Worm (Caenorhabditis elegans) whole organism, L4 larva: Measurements from ENCODE around the gene pdi-2.

Source experiments
- F37D6.2 ChIP-seq: sonication (generic microtip); optimal IDR thresholded peaks from 2 replicates; lab custom pipeline; 2016; ENCODE audit warnings: mild to moderate bottlenecking, missing genetic modification characterization, missing compliant biosample characterization
- F44E2.7 ChIP-seq: fragments of 200-800 bp; sonication (Bioruptor generic); IDR thresholded peaks from 2 replicates; pipeline ENCODE4 v2.1.2; 2022; ENCODE audit warnings: missing genetic modification characterization, missing compliant biosample characterization
- T20F7.1 ChIP-seq: fragments of 200-800 bp; sonication (Bioruptor generic); optimal IDR thresholded peaks from 2 replicates; lab custom pipeline; 2018; ENCODE audit warnings: mild to moderate bottlenecking, missing genetic modification characterization, missing compliant biosample characterization
- T26A8.4 ChIP-seq: fragments of 200-800 bp; sonication (Bioruptor generic); IDR thresholded peaks from 2 replicates; pipeline ENCODE4 v1.3.6; 2022; ENCODE audit warnings: missing genetic modification characterization, missing compliant biosample characterization
- ZK546.5 ChIP-seq, 2 experiments: sonication (generic microtip); optimal IDR thresholded peaks; 2 replicates each; lab custom pipeline; 2017; ENCODE audit warnings: missing biosample characterization in 2 of 2, missing genetic modification characterization in 2 of 2
- aly-2 ChIP-seq: sonication (generic microtip); optimal IDR thresholded peaks from 2 replicates; lab custom pipeline; 2018; ENCODE audit warnings: missing biosample characterization, missing genetic modification characterization
- ama-1 ChIP-seq: fragments of 150-350 bp; optimal IDR thresholded peaks from 2 replicates; lab custom pipeline; 2014; ENCODE audit warnings: inconsistent platforms, mixed read lengths
- ceh-28 ChIP-seq: fragments of 150-350 bp; optimal IDR thresholded peaks from 2 replicates; lab custom pipeline; 2014; ENCODE audit warnings: missing biosample characterization, missing genetic modification reagents, missing genetic modification characterization
- ceh-44 ChIP-seq: fragments of 200-800 bp; sonication (Bioruptor generic); IDR thresholded peaks from 2 replicates; pipeline ENCODE4 v1.3.6; 2022; ENCODE audit warnings: missing genetic modification reagents, missing genetic modification characterization, missing compliant biosample characterization
- cey-2 ChIP-seq: sonication (generic microtip); optimal IDR thresholded peaks from 3 replicates; lab custom pipeline; 2017; ENCODE audit warnings: missing genetic modification characterization, mild to moderate bottlenecking, missing compliant biosample characterization, antibody characterized with exemption, borderline replicate concordance; ENCODE audit not compliant: insufficient read depth
- ctbp-1 ChIP-seq: fragments of 200-800 bp; sonication (Bioruptor generic); IDR thresholded peaks from 2 replicates; pipeline ENCODE4 v1.3.6; 2022; ENCODE audit warnings: missing genetic modification reagents, missing genetic modification characterization, missing compliant biosample characterization
- daf-12 ChIP-seq: fragments of 150-350 bp; optimal IDR thresholded peaks from 2 replicates; lab custom pipeline; 2014; ENCODE audit warnings: missing biosample characterization, missing genetic modification reagents, missing genetic modification characterization
- daf-16 ChIP-seq, 3 experiments: sonication (generic microtip); optimal IDR thresholded peaks; 2 replicates each; lab custom pipeline; 2016 to 2017; ENCODE audit warnings: missing genetic modification characterization in 3 of 3, missing genetic modification reagents in 3 of 3, mild to moderate bottlenecking in 2 of 3, missing compliant biosample characterization in 2 of 3, missing biosample characterization in 1 of 3, moderate library complexity in 1 of 3
- daf-19 ChIP-seq: fragments of 200-800 bp; sonication (Bioruptor generic); conservative IDR thresholded peaks from 2 replicates; pipeline ENCODE4 v1.3.6; 2022; ENCODE audit warnings: missing genetic modification characterization, missing compliant biosample characterization
- daf-8 ChIP-seq: fragments of 200-800 bp; sonication (Bioruptor generic); IDR thresholded peaks from 2 replicates; pipeline ENCODE4 v1.3.6; 2022; ENCODE audit warnings: missing genetic modification characterization, missing compliant biosample characterization
- dmd-6 ChIP-seq: fragments of 200-800 bp; sonication (Bioruptor generic); IDR thresholded peaks from 2 replicates; pipeline ENCODE4 v1.3.6; 2022; ENCODE audit warnings: missing genetic modification reagents, missing genetic modification characterization, missing compliant biosample characterization
- dmd-9 ChIP-seq: fragments of 200-800 bp; sonication (Bioruptor generic); IDR thresholded peaks from 2 replicates; pipeline ENCODE4 v1.3.6; 2022; ENCODE audit warnings: missing genetic modification reagents, missing genetic modification characterization, missing compliant biosample characterization
- duxl-1 ChIP-seq: sonication (generic microtip); optimal IDR thresholded peaks from 2 replicates; lab custom pipeline; 2016; ENCODE audit warnings: mild to moderate bottlenecking, missing genetic modification characterization, moderate library complexity, missing compliant biosample characterization; ENCODE audit not compliant: poor library complexity
- dve-1 ChIP-seq: sonication (generic microtip); optimal IDR thresholded peaks from 2 replicates; lab custom pipeline; 2017; ENCODE audit warnings: antibody characterized with exemption, mild to moderate bottlenecking, missing genetic modification characterization, missing compliant biosample characterization; ENCODE audit not compliant: insufficient read depth
- egl-27 ChIP-seq: sonication (generic microtip); optimal IDR thresholded peaks from 3 replicates; lab custom pipeline; 2017; ENCODE audit warnings: missing biosample characterization, missing genetic modification reagents, missing genetic modification characterization
- egl-43 ChIP-seq: fragments of 200-800 bp; sonication (Bioruptor generic); IDR thresholded peaks from 2 replicates; pipeline ENCODE4 v1.3.6; 2022; ENCODE audit warnings: missing genetic modification reagents, missing genetic modification characterization, missing compliant biosample characterization
- fkh-10 ChIP-seq: fragments of 150-350 bp; optimal IDR thresholded peaks from 2 replicates; lab custom pipeline; 2014; ENCODE audit warnings: missing biosample characterization, missing genetic modification reagents, missing genetic modification characterization
- hlh-11 ChIP-seq: fragments of 200-800 bp; sonication (Bioruptor generic); optimal IDR thresholded peaks from 2 replicates; lab custom pipeline; 2018; ENCODE audit warnings: mild to moderate bottlenecking, missing genetic modification characterization, missing compliant biosample characterization
- hmg-1.1 ChIP-seq: fragments of 200-800 bp; sonication (Bioruptor generic); IDR thresholded peaks from 2 replicates; pipeline ENCODE4 v1.3.6; 2022; ENCODE audit warnings: missing genetic modification reagents, missing genetic modification characterization, missing compliant biosample characterization
- lim-7 ChIP-seq: fragments of 200-800 bp; sonication (Bioruptor generic); IDR thresholded peaks from 2 replicates; pipeline ENCODE4 v1.3.6; 2022; ENCODE audit warnings: missing genetic modification characterization, missing compliant biosample characterization
- lin-1 ChIP-seq: fragments of 200-800 bp; sonication (Bioruptor generic); IDR thresholded peaks from 2 replicates; pipeline ENCODE4 v1.3.6; 2022; ENCODE audit warnings: missing genetic modification reagents, missing genetic modification characterization, missing compliant biosample characterization
- lin-13 ChIP-seq: fragments of 150-350 bp; optimal IDR thresholded peaks from 2 replicates; lab custom pipeline; 2014; ENCODE audit warnings: missing biosample characterization, missing genetic modification reagents, missing genetic modification characterization
- lin-29 ChIP-seq: fragments of 200-800 bp; sonication (Bioruptor generic); IDR thresholded peaks from 2 replicates; pipeline ENCODE4 v1.3.6; 2022; ENCODE audit warnings: missing genetic modification reagents, missing genetic modification characterization, missing compliant biosample characterization
- lin-38 ChIP-seq: fragments of 200-800 bp; sonication (Bioruptor generic); IDR thresholded peaks from 2 replicates; pipeline ENCODE4 v1.3.6; 2022; ENCODE audit warnings: missing genetic modification reagents, missing genetic modification characterization, missing compliant biosample characterization
- lsy-2 ChIP-seq, 2 experiments: fragments of 150-350 bp in 1 of 2; sonication (generic microtip) in 1 of 2; optimal IDR thresholded peaks; 2 replicates each; lab custom pipeline; 2014 to 2017; ENCODE audit warnings: missing biosample characterization in 2 of 2, missing genetic modification characterization in 2 of 2
- mdl-1 ChIP-seq, 2 experiments: fragments of 150-350 bp in 1 of 2; sonication (generic microtip) in 1 of 2; optimal IDR thresholded peaks; 2 replicates each; lab custom pipeline; 2014 to 2017; ENCODE audit warnings: missing biosample characterization in 2 of 2, missing genetic modification characterization in 2 of 2
- mep-1 ChIP-seq: fragments of 150-350 bp; sonication (generic microtip); optimal IDR thresholded peaks from 3 replicates; lab custom pipeline; 2014; ENCODE audit warnings: missing biosample characterization, missing genetic modification characterization
- mxl-2 ChIP-seq: fragments of 200-800 bp; sonication (Bioruptor generic); conservative IDR thresholded peaks from 2 replicates; pipeline ENCODE4 v1.3.6; 2022; ENCODE audit warnings: missing genetic modification reagents, missing genetic modification characterization, missing compliant biosample characterization
- mxl-3 ChIP-seq: fragments of 200-800 bp; sonication (Bioruptor generic); optimal IDR thresholded peaks from 2 replicates; lab custom pipeline; 2018; ENCODE audit warnings: mild to moderate bottlenecking, missing genetic modification characterization, missing compliant biosample characterization
- nhr-10 ChIP-seq: fragments of 150-350 bp; optimal IDR thresholded peaks from 2 replicates; lab custom pipeline; 2014; ENCODE audit warnings: missing biosample characterization, missing genetic modification characterization
- nhr-11 ChIP-seq: fragments of 150-350 bp; optimal IDR thresholded peaks from 2 replicates; lab custom pipeline; 2014; ENCODE audit warnings: missing biosample characterization, missing genetic modification characterization
- nhr-111 ChIP-seq: fragments of 200-800 bp; sonication (Bioruptor generic); optimal IDR thresholded peaks from 2 replicates; lab custom pipeline; 2018; ENCODE audit warnings: mild to moderate bottlenecking, missing genetic modification characterization, missing compliant biosample characterization
- nhr-41 ChIP-seq: fragments of 200-800 bp; sonication (Bioruptor generic); IDR thresholded peaks from 2 replicates; pipeline ENCODE4 v1.3.6; 2022; ENCODE audit warnings: missing genetic modification reagents, missing genetic modification characterization, missing compliant biosample characterization
- nhr-42 ChIP-seq: fragments of 200-800 bp; sonication (Bioruptor generic); IDR thresholded peaks from 2 replicates; pipeline ENCODE4 v1.3.6; 2022; ENCODE audit warnings: missing genetic modification characterization, missing compliant biosample characterization
- nhr-6 ChIP-seq: fragments of 150-350 bp; optimal IDR thresholded peaks from 2 replicates; lab custom pipeline; 2014; ENCODE audit warnings: missing biosample characterization, missing genetic modification characterization
- php-3 ChIP-seq: fragments of 200-800 bp; sonication (Bioruptor generic); IDR thresholded peaks from 2 replicates; pipeline ENCODE4 v1.3.6; 2022; ENCODE audit warnings: missing genetic modification reagents, missing genetic modification characterization, missing compliant biosample characterization
- pqm-1 ChIP-seq: sonication (generic microtip); optimal IDR thresholded peaks from 2 replicates; lab custom pipeline; 2017; ENCODE audit warnings: missing biosample characterization, missing genetic modification characterization
- saeg-2 ChIP-seq: fragments of 200-800 bp; sonication (Bioruptor generic); IDR thresholded peaks from 2 replicates; pipeline ENCODE4 v1.3.6; 2022; ENCODE audit warnings: missing genetic modification reagents, missing genetic modification characterization, missing compliant biosample characterization
- snpc-1.2 ChIP-seq: fragments of 200-800 bp; sonication (Bioruptor generic); IDR thresholded peaks from 2 replicates; pipeline ENCODE4 v1.3.6; 2022; ENCODE audit warnings: missing genetic modification reagents, missing genetic modification characterization, missing compliant biosample characterization
- spr-3 ChIP-seq: fragments of 200-800 bp; sonication (Bioruptor generic); optimal IDR thresholded peaks from 2 replicates; lab custom pipeline; 2018; ENCODE audit warnings: mild to moderate bottlenecking, missing genetic modification characterization, missing compliant biosample characterization
- tag-97 ChIP-seq: fragments of 200-800 bp; sonication (Bioruptor generic); IDR thresholded peaks from 2 replicates; pipeline ENCODE4 v1.3.6; 2022; ENCODE audit warnings: missing genetic modification characterization, missing compliant biosample characterization
- unc-39 ChIP-seq: sonication (generic microtip); optimal IDR thresholded peaks from 2 replicates; lab custom pipeline; 2017; ENCODE audit warnings: missing biosample characterization, missing genetic modification characterization
- vab-7 ChIP-seq: fragments of 200-800 bp; sonication (Bioruptor generic); IDR thresholded peaks from 2 replicates; pipeline ENCODE4 v1.3.6; 2022; ENCODE audit warnings: missing genetic modification reagents, missing genetic modification characterization, missing compliant biosample characterization
- zfp-2 ChIP-seq: sonication (generic microtip); optimal IDR thresholded peaks from 2 replicates; lab custom pipeline; 2016; ENCODE audit warnings: mild to moderate bottlenecking, missing genetic modification characterization, missing compliant biosample characterization
- zfp-3 ChIP-seq: fragments of 200-800 bp; sonication (Bioruptor generic); conservative IDR thresholded peaks from 2 replicates; pipeline ENCODE4 v1.3.6; 2022; ENCODE audit warnings: missing genetic modification reagents, missing genetic modification characterization, missing compliant biosample characterization

pdi-2 gene

ce11 chrX:4523887-4524350, at the start of gene pdi-2:
Gene pdi-2 (plus strand): TSS chrX:4524155.
- TF ChIP-seq hlh-11 (tag; lab: Kevin White, UChicago) (peak; percentile 94), zfp-2 (no peak), daf-12 (tag; lab: Kevin White, UChicago) (no peak), zfp-3 (GFP tag; lab: Robert Waterston, UW) (no peak), unc-39 (tag; lab: Kevin White, UChicago) (no peak), nhr-10 (tag; lab: Kevin White, UChicago) (no peak), vab-7 (GFP tag; lab: Robert Waterston, UW) (no peak), mxl-3 (peak; percentile 97), dmd-9 (GFP tag; lab: Robert Waterston, UW) (no peak; the same call in 1 of the 2 replicates), duxl-1 (tag; lab: Kevin White, UChicago) (peak; percentile 2), nhr-11 (tag; lab: Kevin White, UChicago) (peak; percentile 44), T26A8.4 (GFP tag; lab: Robert Waterston, UW) (peak; percentile 81), php-3 (GFP tag; lab: Robert Waterston, UW) (no peak), ceh-28 (tag; lab: Kevin White, UChicago) (no peak), T20F7.1 (GFP tag; lab: Kevin White, UChicago) (peak; percentile 34), lsy-2 (tag; optimal IDR thresholded peaks at IDR 0.05; lab: Kevin White, UChicago) (peak; percentile 45 to 91), nhr-42 (no peak), egl-27 (tag; lab: Kevin White, UChicago) (no peak), mdl-1 (tag; optimal IDR thresholded peaks at IDR 0.05; lab: Kevin White, UChicago) (peak in 1 of 2 experiments; percentile 68), ceh-44 (GFP tag; lab: Robert Waterston, UW) (no peak), pqm-1 (tag; lab: Kevin White, UChicago) (peak; percentile 23), lin-1 (GFP tag; lab: Robert Waterston, UW) (peak; percentile 70; the same call in 1 of the 2 replicates), egl-43 (GFP tag; lab: Robert Waterston, UW) (peak; percentile 82), dmd-6 (GFP tag; lab: Robert Waterston, UW) (peak; percentile 77), ama-1 (peak; percentile 76), dve-1 (tag; lab: Kevin White, UChicago) (peak; percentile 79), F37D6.2 (tag; lab: Kevin White, UChicago) (peak; percentile 8), lim-7 (GFP tag; lab: Robert Waterston, UW) (no peak), F44E2.7 (no peak), daf-19 (GFP tag; lab: Robert Waterston, UW) (no peak), daf-8 (GFP tag; lab: Robert Waterston, UW) (no peak), lin-29 (GFP tag; lab: Robert Waterston, UW) (no peak), nhr-41 (GFP tag; lab: Robert Waterston, UW) (peak; percentile 22; the same call in 1 of the 2 replicates), lin-13 (peak; percentile 78), ZK546.5 (tag; optimal IDR thresholded peaks at IDR 0.05; lab: Kevin White, UChicago) (no peak), hmg-1.1 (GFP tag; lab: Robert Waterston, UW) (peak; percentile 86), mxl-2 (peak; percentile 47; the same call in 1 of the 2 replicates), spr-3 (peak; percentile 91), aly-2 (no peak), tag-97 (GFP tag; lab: Robert Waterston, UW) (no peak), ctbp-1 (GFP tag; lab: Robert Waterston, UW) (peak; percentile 90), fkh-10 (GFP tag; lab: Kevin White, UChicago) (peak; percentile 52), nhr-111 (GFP tag; lab: Kevin White, UChicago) (peak; percentile 49), saeg-2 (GFP tag; lab: Robert Waterston, UW) (0 out of 2 replicates have a peak, but pooled peaks have one; percentile 25), lin-38 (GFP tag; lab: Robert Waterston, UW) (peak; percentile 43), daf-16 (GFP tag; optimal IDR thresholded peaks at IDR 0.05; lab: Kevin White, UChicago) (no peak), daf-16 (tag; optimal IDR thresholded peaks at IDR 0.05; lab: Kevin White, UChicago) (peak; percentile 62), cey-2 (tag; lab: Kevin White, UChicago) (no peak), nhr-6 (tag; lab: Kevin White, UChicago) (peak; percentile 49), mep-1 (tag; lab: Kevin White, UChicago) (peak; percentile 87), snpc-1.2 (GFP tag; lab: Robert Waterston, UW) (no peak)
